Fruit fly (Drosophila melanogaster): Measurements from ENCODE around the gene CG13841.

Gene CG13841

dm6 chr3R:22816437-22817173, 49.1 kb upstream of the CG13841 start (continued):
- TF ChIP-seq sc (optimal IDR thresholded peaks at IDR 0.05) (no peak), sc (GFP tag; optimal IDR thresholded peaks at IDR 0.05) (no peak), CG17385 (GFP tag; optimal IDR thresholded peaks at IDR 0.05) (no peak), sug (tag; optimal IDR thresholded peaks at IDR 0.05) (no peak), luna (GFP tag; optimal IDR thresholded peaks at IDR 0.05) (no peak), vvl (GFP tag; IDR thresholded peaks at IDR 0.05) (peak; percentile 66), ara (GFP tag; IDR thresholded peaks at IDR 0.05) (peak; percentile 62; the same call in 1 of the 2 replicates), CG1529 (GFP tag; optimal IDR thresholded peaks at IDR 0.05) (no peak), ERR (GFP tag; optimal IDR thresholded peaks at IDR 0.05) (no peak), Jarid2 (GFP tag; optimal IDR thresholded peaks at IDR 0.05) (no peak), tup (GFP tag; optimal IDR thresholded peaks at IDR 0.05) (no peak), CG31441 (GFP tag; IDR thresholded peaks at IDR 0.05) (0 out of 2 replicates have a peak, but pooled peaks have one; percentile 18), CG10959 (GFP tag; IDR thresholded peaks at IDR 0.05) (peak; percentile 53), exex (tag; optimal IDR thresholded peaks at IDR 0.05) (no peak), CG2202 (tag; optimal IDR thresholded peaks at IDR 0.05) (no peak), nom (GFP tag; optimal IDR thresholded peaks at IDR 0.05) (no peak), sob (GFP tag; IDR thresholded peaks at IDR 0.05) (peak; percentile 18; the same call in 1 of the 2 replicates), CG14014 (GFP tag; IDR thresholded peaks at IDR 0.05) (no peak), CG17829 (tag; optimal IDR thresholded peaks at IDR 0.05) (no peak), nerfin-2 (GFP tag; IDR thresholded peaks at IDR 0.05; ENCODE audit: partially characterized antibody) (no peak), HmgZ (tag; optimal IDR thresholded peaks at IDR 0.05) (no peak), peb (GFP tag; IDR thresholded peaks at IDR 0.05) (peak; percentile 38; the same call in 1 of the 2 replicates), rib (GFP tag; IDR thresholded peaks at IDR 0.05) (no peak), pfk (GFP tag; optimal IDR thresholded peaks at IDR 0.05) (no peak), tll (GFP tag; optimal IDR thresholded peaks at IDR 0.05) (no peak), NK7.1 (GFP tag; optimal IDR thresholded peaks at IDR 0.05) (no peak), amos (GFP tag; IDR thresholded peaks at IDR 0.05; ENCODE audit: partially characterized antibody) (no peak), CG15696 (tag; optimal IDR thresholded peaks at IDR 0.05) (no peak), ATbp (GFP tag; optimal IDR thresholded peaks at IDR 0.05) (no peak), Sry-β (GFP tag; optimal IDR thresholded peaks at IDR 0.05) (no peak), CG32772 (GFP tag; IDR thresholded peaks at IDR 0.05) (peak; percentile 34; the same call in 1 of the 2 replicates), nmo (GFP tag; optimal IDR thresholded peaks at IDR 0.05) (peak; percentile 34), tx (GFP tag; optimal IDR thresholded peaks at IDR 0.05) (no peak), gem (tag; optimal IDR thresholded peaks at IDR 0.05) (peak; percentile 49), tgo (GFP tag; IDR thresholded peaks at IDR 0.05) (peak; percentile 41; the same call in 1 of the 3 replicates), CG1792 (GFP tag; optimal IDR thresholded peaks at IDR 0.05) (no peak), CG12236 (GFP tag; optimal IDR thresholded peaks at IDR 0.05) (no peak), dm (GFP tag; optimal IDR thresholded peaks at IDR 0.05) (no peak), Gsc (GFP tag; IDR thresholded peaks at IDR 0.05) (no peak), tio (GFP tag; optimal IDR thresholded peaks at IDR 0.05) (no peak), CG1602 (GFP tag; optimal IDR thresholded peaks at IDR 0.05) (no peak), br (optimal IDR thresholded peaks at IDR 0.05) (no peak), CG12391 (tag; optimal IDR thresholded peaks at IDR 0.05) (no peak), D (optimal IDR thresholded peaks at IDR 0.05) (no peak), D (GFP tag; optimal IDR thresholded peaks at IDR 0.05) (no peak), MBD-R2 (GFP tag; IDR thresholded peaks at IDR 0.05) (no peak), Scr (GFP tag; IDR thresholded peaks at IDR 0.05; ENCODE audit: partially characterized antibody) (no peak), dpn (GFP tag; optimal IDR thresholded peaks at IDR 0.05) (no peak), CG14441 (GFP tag; IDR thresholded peaks at IDR 0.05) (no peak), CG18262 (tag; optimal IDR thresholded peaks at IDR 0.05) (no peak), fru (optimal IDR thresholded peaks at IDR 0.05) (no peak)
